Fruit fly (Drosophila melanogaster) whole organism, embryonic: ENCODE results near the gene CG9932.
A peak's percentile ranks its signal among the peaks of the same experiment; 100 is the strongest.

Experiments used
- CG10209 ChIP-seq: fragments of 200-800 bp; sonication (Bioruptor generic); optimal IDR thresholded peaks from 3 replicates; lab custom pipeline; 2017; ENCODE audit warnings: missing biosample characterization, mild to moderate bottlenecking, missing genetic modification characterization, missing genetic modification reagents
- CG10366 ChIP-seq: fragments of 200-800 bp; sonication (Bioruptor generic); IDR thresholded peaks from 2 replicates; pipeline ENCODE4 v1.3.6; 2022; ENCODE audit warnings: missing biosample characterization, missing genetic modification characterization
- CG10959 ChIP-seq: fragments of 200-800 bp; sonication (Bioruptor generic); IDR thresholded peaks from 2 replicates; pipeline ENCODE4 v1.3.6; 2022; ENCODE audit warnings: missing biosample characterization, missing genetic modification characterization
- CG10979 ChIP-seq: fragments of 200-800 bp; sonication (Bioruptor generic); optimal IDR thresholded peaks from 2 replicates; lab custom pipeline; 2018; ENCODE audit warnings: missing biosample characterization, mild to moderate bottlenecking, missing genetic modification characterization, moderate library complexity
- CG11085 ChIP-seq: fragments of 200-800 bp; sonication (Bioruptor generic); IDR thresholded peaks from 2 replicates; pipeline ENCODE4 v1.3.6; 2022; ENCODE audit warnings: missing biosample characterization, missing genetic modification characterization
- CG11560 ChIP-seq: fragments of 200-800 bp; sonication (Bioruptor generic); IDR thresholded peaks from 3 replicates; pipeline ENCODE4 v1.3.6; 2022; ENCODE audit warnings: missing biosample characterization, missing genetic modification characterization
- CG12299 ChIP-seq: fragments of 200-800 bp; sonication (Bioruptor generic); optimal IDR thresholded peaks from 2 replicates; lab custom pipeline; 2018; ENCODE audit warnings: missing biosample characterization, mild to moderate bottlenecking, missing genetic modification characterization
- CG12391 ChIP-seq: fragments of 200-800 bp; sonication (Bioruptor generic); optimal IDR thresholded peaks from 3 replicates; lab custom pipeline; 2018; ENCODE audit warnings: missing biosample characterization, mild to moderate bottlenecking, missing genetic modification characterization, moderate library complexity
- CG16779 ChIP-seq: fragments of 200-800 bp; sonication (Bioruptor generic); IDR thresholded peaks from 2 replicates; pipeline ENCODE4 v1.3.6; 2022; ENCODE audit warnings: missing biosample characterization, missing genetic modification characterization
- CG2889 ChIP-seq: fragments of 200-800 bp; sonication (Bioruptor generic); IDR thresholded peaks from 3 replicates; pipeline ENCODE4 v1.3.6; 2022; ENCODE audit warnings: missing biosample characterization, missing genetic modification characterization
- CG31441 ChIP-seq: fragments of 200-800 bp; sonication (Bioruptor generic); IDR thresholded peaks from 2 replicates; pipeline ENCODE4 v1.3.6; 2022; ENCODE audit warnings: missing biosample characterization, missing genetic modification characterization
- CG34376 ChIP-seq: fragments of 200-800 bp; sonication (Bioruptor generic); optimal IDR thresholded peaks from 2 replicates; lab custom pipeline; 2018; ENCODE audit warnings: missing biosample characterization, mild to moderate bottlenecking, missing genetic modification characterization
- CG4424 ChIP-seq: fragments of 200-800 bp; sonication (Bioruptor generic); optimal IDR thresholded peaks from 3 replicates; lab custom pipeline; 2016; ENCODE audit warnings: missing biosample characterization, missing genetic modification characterization
- CG4707 ChIP-seq: fragments of 200-800 bp; sonication (Bioruptor generic); optimal IDR thresholded peaks from 2 replicates; lab custom pipeline; 2018; ENCODE audit warnings: missing biosample characterization, mild to moderate bottlenecking, missing genetic modification characterization, moderate library complexity
- D19A ChIP-seq: fragments of 200-800 bp; optimal IDR thresholded peaks from 3 replicates; lab custom pipeline; 2019; ENCODE audit warnings: missing biosample characterization, mild to moderate bottlenecking, missing genetic modification characterization, moderate library complexity
- Doc3 ChIP-seq: fragments of 200-800 bp; sonication (Bioruptor generic); IDR thresholded peaks from 3 replicates; pipeline ENCODE4 v1.3.6; 2022; ENCODE audit warnings: missing biosample characterization, missing genetic modification characterization; ENCODE audit not compliant: partially characterized antibody
- H2.0 ChIP-seq: fragments of 200-800 bp; sonication (Bioruptor generic); IDR thresholded peaks from 2 replicates; pipeline ENCODE4 v1.3.6; 2022; ENCODE audit warnings: missing biosample characterization, missing genetic modification characterization
- MESR4 ChIP-seq: fragments of 200-800 bp; sonication (Bioruptor generic); optimal IDR thresholded peaks from 2 replicates; lab custom pipeline; 2018; ENCODE audit warnings: missing biosample characterization, mild to moderate bottlenecking, missing genetic modification characterization, moderate library complexity
- Mad ChIP-seq: fragments of 200-800 bp; sonication (Bioruptor generic); optimal IDR thresholded peaks from 2 replicates; lab custom pipeline; 2016; ENCODE audit warnings: missing biosample characterization, missing genetic modification characterization
- Med ChIP-seq: fragments of 200-800 bp; sonication (Bioruptor generic); peaks from one replicate; lab custom pipeline; 2016; ENCODE audit warnings: missing biosample characterization, missing genetic modification characterization, mild to moderate bottlenecking, inconsistent platforms, moderate library complexity
- Oaz ChIP-seq: fragments of 200-800 bp; sonication (Bioruptor generic); IDR thresholded peaks from 2 replicates; pipeline ENCODE4 v1.3.6; 2022; ENCODE audit warnings: missing biosample characterization, missing genetic modification characterization
- Sin3A ChIP-seq: fragments of >200 bp; optimal IDR thresholded peaks from 2 replicates; lab custom pipeline; 2018
- Xrp1 ChIP-seq: fragments of 200-800 bp; sonication (Bioruptor generic); IDR thresholded peaks from 2 replicates; pipeline ENCODE4 v1.3.6; 2022; ENCODE audit warnings: missing biosample characterization, missing genetic modification characterization
- YL-1 ChIP-seq: fragments of 200-800 bp; sonication (Bioruptor generic); optimal IDR thresholded peaks from 3 replicates; lab custom pipeline; 2017; ENCODE audit warnings: missing biosample characterization, mild to moderate bottlenecking, missing genetic modification characterization
- ab ChIP-seq: fragments of 200-800 bp; sonication (Bioruptor generic); optimal IDR thresholded peaks from 2 replicates; lab custom pipeline; 2016; ENCODE audit warnings: missing biosample characterization, missing genetic modification characterization
- ase ChIP-seq: fragments of 200-800 bp; sonication (Bioruptor generic); IDR thresholded peaks from 3 replicates; pipeline ENCODE4 v1.3.6; 2022; ENCODE audit warnings: missing biosample characterization, missing genetic modification characterization
- cas ChIP-seq: fragments of 200-800 bp; sonication (Bioruptor generic); IDR thresholded peaks from 2 replicates; pipeline ENCODE4 v1.3.6; 2022; ENCODE audit warnings: missing biosample characterization, missing genetic modification characterization
- chif ChIP-seq, 2 experiments: fragments of 200-800 bp; sonication (Bioruptor generic); optimal IDR thresholded peaks; 3 replicates each; lab custom pipeline; 2016; ENCODE audit warnings: missing biosample characterization in 2 of 2, missing genetic modification characterization in 2 of 2
- dimm ChIP-seq: fragments of 200-800 bp; sonication (Bioruptor generic); IDR thresholded peaks from 2 replicates; pipeline ENCODE4 v1.3.6; 2022; ENCODE audit warnings: missing biosample characterization, missing genetic modification characterization
- dmrt11E ChIP-seq: fragments of 200-800 bp; sonication (Bioruptor generic); optimal IDR thresholded peaks from 3 replicates; lab custom pipeline; 2018; ENCODE audit warnings: missing biosample characterization, mild to moderate bottlenecking, missing genetic modification characterization, moderate library complexity
- ems ChIP-seq: fragments of 200-800 bp; sonication (Bioruptor generic); optimal IDR thresholded peaks from 3 replicates; lab custom pipeline; 2016; ENCODE audit warnings: missing biosample characterization, missing genetic modification characterization
- exex ChIP-seq: fragments of 200-800 bp; sonication (Bioruptor generic); optimal IDR thresholded peaks from 4 replicates; lab custom pipeline; 2018; ENCODE audit warnings: missing biosample characterization, mild to moderate bottlenecking, missing genetic modification characterization, moderate library complexity
- eyg ChIP-seq: fragments of 200-800 bp; sonication (Bioruptor generic); optimal IDR thresholded peaks from 3 replicates; lab custom pipeline; 2016; ENCODE audit warnings: missing biosample characterization, missing genetic modification characterization
- ftz-f1 ChIP-seq: fragments of 200-800 bp; sonication (Bioruptor generic); optimal IDR thresholded peaks from 2 replicates; lab custom pipeline; 2016; ENCODE audit warnings: missing biosample characterization, missing genetic modification characterization
- hbn ChIP-seq: fragments of 200-800 bp; sonication (Bioruptor generic); IDR thresholded peaks from 2 replicates; pipeline ENCODE4 v1.3.6; 2022; ENCODE audit warnings: missing biosample characterization, missing genetic modification characterization; ENCODE audit not compliant: partially characterized antibody
- jing ChIP-seq: fragments of 200-800 bp; sonication (Bioruptor generic); optimal IDR thresholded peaks from 2 replicates; lab custom pipeline; 2018; ENCODE audit warnings: missing biosample characterization, mild to moderate bottlenecking, missing genetic modification characterization
- phol ChIP-seq: fragments of 200-800 bp; sonication (Bioruptor generic); optimal IDR thresholded peaks from 3 replicates; lab custom pipeline; 2018; ENCODE audit warnings: missing biosample characterization, mild to moderate bottlenecking, missing genetic modification characterization, moderate library complexity
- ro ChIP-seq: fragments of 200-800 bp; sonication (Bioruptor generic); IDR thresholded peaks from 2 replicates; pipeline ENCODE4 v1.3.6; 2022; ENCODE audit warnings: missing biosample characterization, missing genetic modification characterization
- tup ChIP-seq: fragments of 200-800 bp; sonication (Bioruptor generic); optimal IDR thresholded peaks from 2 replicates; lab custom pipeline; 2016; ENCODE audit warnings: missing biosample characterization, mild to moderate bottlenecking, missing genetic modification characterization, moderate library complexity
- twi ChIP-seq: fragments of 200-800 bp; optimal IDR thresholded peaks from 2 replicates; lab custom pipeline; 2019; ENCODE audit warnings: missing biosample characterization, mild to moderate bottlenecking, missing genetic modification characterization, moderate library complexity

CG9932 gene

dm6 chr2L:13018992-13019484 is 40.9 kb downstream of the CG9932 start, which contains the start of gene Ube4B (continued):
- TF ChIP-seq CG10979 (tag; lab: Kevin White, UChicago) (peak; percentile 46), CG11085 (GFP tag; lab: Robert Waterston, UW) (peak; percentile 43; the same call in 1 of the 2 replicates), hbn (GFP tag; lab: Robert Waterston, UW) (peak; percentile 82), tup (GFP tag; lab: Kevin White, UChicago) (no peak), CG10366 (peak; percentile 44), dimm (GFP tag; lab: Robert Waterston, UW) (no peak), CG12299 (tag; lab: Kevin White, UChicago) (no peak), Xrp1 (GFP tag; lab: Robert Waterston, UW) (peak; percentile 63; the same call in 1 of the 2 replicates), CG4707 (GFP tag; lab: Kevin White, UChicago) (no peak), ro (GFP tag; lab: Robert Waterston, UW) (peak; percentile 43; the same call in 1 of the 2 replicates), jing (GFP tag; lab: Kevin White, UChicago) (no peak), Sin3A (lab: Kevin White, UChicago) (peak; percentile 62), CG2889 (GFP tag; lab: Robert Waterston, UW) (0 out of 3 replicates have a peak, but pooled peaks have one; percentile 30), exex (tag; lab: Kevin White, UChicago) (no peak), Doc3 (peak; percentile 71), Mad (GFP tag; lab: Kevin White, UChicago) (peak; percentile 63), twi (tag; lab: Kevin White, UChicago) (no peak), CG16779 (0 out of 2 replicates have a peak, but pooled peaks have one; percentile 23), phol (tag; lab: Kevin White, UChicago) (peak; percentile 60), CG31441 (GFP tag; lab: Robert Waterston, UW) (no peak), CG12391 (tag; lab: Kevin White, UChicago) (no peak), D19A (tag; lab: Kevin White, UChicago) (no peak), CG11560 (tag; lab: Robert Waterston, UW) (no peak), CG10209 (GFP tag; lab: Kevin White, UChicago) (peak; percentile 31), CG10959 (GFP tag; lab: Robert Waterston, UW) (peak; percentile 99), ems (GFP tag; lab: Kevin White, UChicago) (peak; percentile 67), YL-1 (peak; percentile 95), eyg (GFP tag; lab: Kevin White, UChicago) (peak; percentile 52), MESR4 (GFP tag; lab: Kevin White, UChicago) (peak; percentile 88), Med (GFP tag; lab: Kevin White, UChicago) (peak; percentile 97), ase (GFP tag; lab: Robert Waterston, UW) (peak; percentile 26; the same call in 1 of the 3 replicates), chif (GFP tag; optimal IDR thresholded peaks at IDR 0.05; lab: Kevin White, UChicago) (peak; percentile 23 to 59), CG4424 (no peak), H2.0 (peak; percentile 35; the same call in 1 of the 2 replicates), cas (0 out of 2 replicates have a peak, but pooled peaks have one; percentile 43), Oaz (GFP tag; lab: Robert Waterston, UW) (no peak), dmrt11E (tag; lab: Kevin White, UChicago) (peak; percentile 41)

- TF ChIP-seq CG34376 (GFP tag; lab: Kevin White, UChicago) (peak; percentile 52), ab (no peak), ftz-f1 (GFP tag; lab: Kevin White, UChicago) (peak; percentile 44)
Measured at dm6 chr2L:13014038-13014790, 45.7 kb downstream of the CG9932 start.
